Worm (Caenorhabditis elegans) whole organism, young adult: ENCODE results near the gene btb-9.

Experiments used
- B0035.1 ChIP-seq: sonication (generic microtip); optimal IDR thresholded peaks from 2 replicates; lab custom pipeline; 2016; ENCODE audit warnings: missing genetic modification characterization, mild to moderate bottlenecking, missing compliant biosample characterization, missing genotype, missing genetic modification reagents
- F55B11.4 ChIP-seq: sonication (generic microtip); optimal IDR thresholded peaks from 2 replicates; lab custom pipeline; 2016; ENCODE audit warnings: missing compliant biosample characterization, missing genetic modification characterization, borderline replicate concordance; ENCODE audit not compliant: insufficient read depth
- K11D2.4 ChIP-seq: fragments of 200-800 bp; sonication (Bioruptor generic); IDR thresholded peaks from 2 replicates; pipeline ENCODE4 v1.3.6; 2022; ENCODE audit warnings: missing genetic modification reagents, missing genetic modification characterization, missing compliant biosample characterization
- T07F8.4 ChIP-seq: sonication (generic microtip); optimal IDR thresholded peaks from 2 replicates; lab custom pipeline; 2016; ENCODE audit warnings: mild to moderate bottlenecking, missing genetic modification characterization, moderate library complexity, missing compliant biosample characterization
- akir-1 ChIP-seq: fragments of 200-800 bp; sonication (Bioruptor generic); optimal IDR thresholded peaks from 2 replicates; lab custom pipeline; 2018; ENCODE audit warnings: mild to moderate bottlenecking, missing genetic modification characterization, moderate library complexity, missing compliant biosample characterization
- attf-6 ChIP-seq: fragments of 200-800 bp; sonication (Bioruptor generic); IDR thresholded peaks from 2 replicates; pipeline ENCODE4 v1.3.6; 2022; ENCODE audit warnings: missing genetic modification reagents, missing genetic modification characterization, missing compliant biosample characterization
- cebp-1 ChIP-seq, 2 experiments: fragments of 200-800 bp in 1 of 2; sonication (Bioruptor generic) in 1 of 2; sonication (generic microtip) in 1 of 2; IDR thresholded peaks in 1 of 2; optimal IDR thresholded peaks in 1 of 2; 2 replicates each; pipeline versions ENCODE4 v1.3.6 to Lab custom; 2017 to 2022; ENCODE audit warnings: missing compliant biosample characterization in 2 of 2, missing genetic modification characterization in 2 of 2, mild to moderate bottlenecking in 1 of 2, missing genetic modification reagents in 1 of 2, moderate library complexity in 1 of 2
- cebp-2 ChIP-seq: fragments of 200-800 bp; sonication (Bioruptor generic); IDR thresholded peaks from 2 replicates; pipeline ENCODE4 v1.3.6; 2022; ENCODE audit warnings: missing genetic modification characterization, missing compliant biosample characterization
- ceh-27 ChIP-seq: fragments of 200-800 bp; sonication (Bioruptor generic); optimal IDR thresholded peaks from 2 replicates; lab custom pipeline; 2018; ENCODE audit warnings: mild to moderate bottlenecking, missing genetic modification characterization, moderate library complexity, missing compliant biosample characterization
- dpff-1 ChIP-seq: sonication (generic microtip); optimal IDR thresholded peaks from 2 replicates; lab custom pipeline; 2017; ENCODE audit warnings: mild to moderate bottlenecking, missing genetic modification characterization, missing compliant biosample characterization
- efl-1 ChIP-seq: fragments of 150-350 bp; optimal IDR thresholded peaks from 2 replicates; lab custom pipeline; 2014; ENCODE audit warnings: missing biosample characterization, missing genetic modification reagents, missing genetic modification characterization
- egl-18 ChIP-seq: fragments of 200-800 bp; sonication (Bioruptor generic); IDR thresholded peaks from 2 replicates; pipeline ENCODE4 v1.3.6; 2022; ENCODE audit warnings: missing genetic modification reagents, missing genetic modification characterization, missing compliant biosample characterization
- ets-4 ChIP-seq: fragments of 200-800 bp; sonication (Bioruptor generic); optimal IDR thresholded peaks from 2 replicates; lab custom pipeline; 2018; ENCODE audit warnings: mild to moderate bottlenecking, missing genetic modification characterization, missing compliant biosample characterization
- fkh-3 ChIP-seq: sonication (generic microtip); optimal IDR thresholded peaks from 2 replicates; lab custom pipeline; 2016; ENCODE audit warnings: mild to moderate bottlenecking, missing genetic modification characterization, missing compliant biosample characterization
- hlh-12 ChIP-seq: sonication (generic microtip); optimal IDR thresholded peaks from 2 replicates; lab custom pipeline; 2016; ENCODE audit warnings: missing genetic modification characterization, missing compliant biosample characterization
- hlh-26 ChIP-seq: fragments of 200-800 bp; sonication (Bioruptor generic); conservative IDR thresholded peaks from 2 replicates; pipeline ENCODE4 v1.3.6; 2022; ENCODE audit warnings: missing genetic modification reagents, missing genetic modification characterization, missing compliant biosample characterization
- hmg-20 ChIP-seq: fragments of 200-800 bp; sonication (Bioruptor generic); IDR thresholded peaks from 2 replicates; pipeline ENCODE4 v1.3.6; 2022; ENCODE audit warnings: missing genetic modification reagents, missing genetic modification characterization, missing compliant biosample characterization
- hrde-1 ChIP-seq: sonication (generic microtip); optimal IDR thresholded peaks from 2 replicates; lab custom pipeline; 2016; ENCODE audit warnings: missing genetic modification characterization, mild to moderate bottlenecking, missing compliant biosample characterization, moderate library complexity, missing genotype, missing genetic modification reagents, borderline replicate concordance
- let-607 ChIP-seq, 2 experiments: fragments of 200-800 bp in 1 of 2; sonication (Bioruptor generic) in 1 of 2; sonication (generic microtip) in 1 of 2; optimal IDR thresholded peaks; 2 replicates each; lab custom pipeline; 2016 to 2018; ENCODE audit warnings: mild to moderate bottlenecking in 2 of 2, missing compliant biosample characterization in 2 of 2, missing genetic modification characterization in 2 of 2, moderate library complexity in 2 of 2, missing genotype in 1 of 2
- lin-40 ChIP-seq: sonication (generic microtip); optimal IDR thresholded peaks from 2 replicates; lab custom pipeline; 2016; ENCODE audit warnings: missing genetic modification characterization, mild to moderate bottlenecking, missing compliant biosample characterization, missing genotype, missing genetic modification reagents
- lin-54 ChIP-seq: fragments of 200-800 bp; sonication (Bioruptor generic); optimal IDR thresholded peaks from 2 replicates; lab custom pipeline; 2018; ENCODE audit warnings: mild to moderate bottlenecking, missing genetic modification characterization, missing compliant biosample characterization
- madf-10 ChIP-seq: sonication (generic microtip); optimal IDR thresholded peaks from 2 replicates; lab custom pipeline; 2016; ENCODE audit warnings: mild to moderate bottlenecking, missing genetic modification characterization, missing compliant biosample characterization
- mxl-1 ChIP-seq: sonication (generic microtip); optimal IDR thresholded peaks from 2 replicates; lab custom pipeline; 2016; ENCODE audit warnings: missing genetic modification characterization, missing compliant biosample characterization
- nhr-80 ChIP-seq: sonication (generic microtip); optimal IDR thresholded peaks from 2 replicates; lab custom pipeline; 2016; ENCODE audit warnings: missing genetic modification characterization, missing compliant biosample characterization
- nhr-90 ChIP-seq: sonication (generic microtip); optimal IDR thresholded peaks from 2 replicates; lab custom pipeline; 2016; ENCODE audit warnings: missing genotype, mild to moderate bottlenecking, missing genetic modification characterization, missing compliant biosample characterization
- rcor-1 ChIP-seq: fragments of 200-800 bp; sonication (Bioruptor generic); IDR thresholded peaks from 2 replicates; pipeline ENCODE4 v1.3.6; 2022; ENCODE audit warnings: missing genetic modification reagents, missing genetic modification characterization, missing compliant biosample characterization
- rec-8 ChIP-seq, 2 experiments: sonication (generic microtip); optimal IDR thresholded peaks; 2 replicates each; lab custom pipeline; 2016; ENCODE audit warnings: mild to moderate bottlenecking in 2 of 2, missing genetic modification characterization in 2 of 2, missing genetic modification reagents in 2 of 2, missing genotype in 2 of 2, missing biosample characterization in 1 of 2, missing compliant biosample characterization in 1 of 2, moderate library complexity in 1 of 2
- rpc-1 ChIP-seq, 2 experiments: fragments of 150-350 bp in 1 of 2; sonication (generic microtip) in 1 of 2; optimal IDR thresholded peaks; 2 replicates each; lab custom pipeline; 2014 to 2018; ENCODE audit warnings: missing biosample characterization in 1 of 2, missing genetic modification characterization in 1 of 2, missing genetic modification reagents in 1 of 2, missing genotype in 1 of 2
- sea-2 ChIP-seq: fragments of 200-800 bp; sonication (Bioruptor generic); IDR thresholded peaks from 2 replicates; pipeline ENCODE4 v1.3.6; 2022; ENCODE audit warnings: missing genetic modification characterization, missing compliant biosample characterization
- snpc-1.3 ChIP-seq: sonication (generic microtip); optimal IDR thresholded peaks from 2 replicates; lab custom pipeline; 2017; ENCODE audit warnings: missing genetic modification characterization, mild to moderate bottlenecking, missing compliant biosample characterization, antibody characterized with exemption, moderate library complexity, missing genotype, missing genetic modification reagents; ENCODE audit not compliant: insufficient read depth
- snpc-4 ChIP-seq, 5 experiments: fragments of 150-350 bp in 1 of 5; sonication (generic microtip) in 4 of 5; optimal IDR thresholded peaks; 2 replicates each; lab custom pipeline; 2014 to 2018; ENCODE audit warnings: missing genetic modification characterization in 5 of 5, missing biosample characterization in 3 of 5, antibody characterized with exemption in 2 of 5, mild to moderate bottlenecking in 2 of 5, missing compliant biosample characterization in 2 of 5, missing genotype in 2 of 5, moderate library complexity in 2 of 5, missing genetic modification reagents in 1 of 5
- sptf-2 ChIP-seq: fragments of 200-800 bp; sonication (Bioruptor generic); optimal IDR thresholded peaks from 2 replicates; lab custom pipeline; 2018; ENCODE audit warnings: mild to moderate bottlenecking, missing genetic modification characterization, missing compliant biosample characterization
- unc-62 ChIP-seq: fragments of 150-350 bp; optimal IDR thresholded peaks from 2 replicates; lab custom pipeline; 2014; ENCODE audit warnings: missing biosample characterization, missing genetic modification reagents, missing genetic modification characterization
- ztf-26 ChIP-seq: sonication (generic microtip); optimal IDR thresholded peaks from 2 replicates; lab custom pipeline; 2017; ENCODE audit warnings: missing genetic modification characterization, missing compliant biosample characterization
- ztf-28 ChIP-seq: fragments of 200-800 bp; sonication (Bioruptor generic); IDR thresholded peaks from 2 replicates; pipeline ENCODE4 v1.3.6; 2022; ENCODE audit warnings: missing genetic modification reagents, missing genetic modification characterization, missing compliant biosample characterization

btb-9 gene

ce11 chrII:1688813-1689212 lies 39.5 kb upstream of the btb-9 start, which contains the start of the genes fbxb-18 and fbxb-19:
fbxb-18 (minus strand) TSS chrII:1688913.
fbxb-19 (minus strand) TSS chrII:1689181.
- TF ChIP-seq akir-1 (GFP tag; lab: Kevin White, UChicago) (no peak), rec-8 (tag; optimal IDR thresholded peaks at IDR 0.05; lab: Kevin White, UChicago) (no peak), nhr-90 (tag; lab: Kevin White, UChicago) (no peak), hlh-26 (GFP tag; lab: Robert Waterston, UW) (no peak), K11D2.4 (no peak), rpc-1 (optimal IDR thresholded peaks at IDR 0.05; lab: Kevin White, UChicago) (no peak), rpc-1 (tag; optimal IDR thresholded peaks at IDR 0.05; lab: Kevin White, UChicago) (no peak), sea-2 (GFP tag; lab: Robert Waterston, UW) (no peak), mxl-1 (tag; lab: Kevin White, UChicago) (no peak), madf-10 (tag; lab: Kevin White, UChicago) (no peak), ceh-27 (GFP tag; lab: Kevin White, UChicago) (no peak), F55B11.4 (tag; lab: Kevin White, UChicago) (no peak), unc-62 (GFP tag; lab: Kevin White, UChicago) (no peak), fkh-3 (no peak), hlh-12 (no peak), cebp-1 (GFP tag; IDR thresholded peaks at IDR 0.05; lab: Robert Waterston, UW) (no peak), cebp-1 (tag; optimal IDR thresholded peaks at IDR 0.05; lab: Kevin White, UChicago) (no peak), B0035.1 (tag; lab: Kevin White, UChicago) (no peak), snpc-4 (GFP tag; optimal IDR thresholded peaks at IDR 0.05; lab: Kevin White, UChicago) (no peak), snpc-4 (tag; optimal IDR thresholded peaks at IDR 0.05; lab: Kevin White, UChicago) (no peak), attf-6 (no peak), dpff-1 (tag; lab: Kevin White, UChicago) (no peak), lin-40 (tag; lab: Kevin White, UChicago) (no peak)

ce11 chrII:1691011-1691410 lies 37.3 kb upstream of the btb-9 start, which contains the start of gene fbxc-22:
fbxc-22 (minus strand) TSS chrII:1691111.
- no peak for TF ChIP-seq nhr-80
- no peak for TF ChIP-seq let-607 (tag; optimal IDR thresholded peaks at IDR 0.05; lab: Kevin White, UChicago)
- no peak for TF ChIP-seq ztf-28 (GFP tag; lab: Robert Waterston, UW)
- no peak for TF ChIP-seq hrde-1
- TF ChIP-seq hmg-20 (GFP tag; lab: Robert Waterston, UW) = no peak
- TF ChIP-seq attf-6 = no peak
- no peak for TF ChIP-seq ets-4 (GFP tag; lab: Kevin White, UChicago)
- TF ChIP-seq efl-1 (GFP tag; lab: Kevin White, UChicago) = no peak
- TF ChIP-seq T07F8.4 (tag; lab: Kevin White, UChicago) = no peak
- no peak for TF ChIP-seq snpc-1.3 (tag; lab: Kevin White, UChicago)
- TF ChIP-seq cebp-2 = no peak
- TF ChIP-seq akir-1 (GFP tag; lab: Kevin White, UChicago) = no peak
- no peak for TF ChIP-seq ztf-26
- no peak for TF ChIP-seq lin-54 (GFP tag; lab: Kevin White, UChicago)
- no peak for TF ChIP-seq rcor-1 (GFP tag; lab: Robert Waterston, UW)
- no peak for TF ChIP-seq egl-18 (GFP tag; lab: Robert Waterston, UW)
- no peak for TF ChIP-seq sptf-2 (GFP tag; lab: Kevin White, UChicago)
